Worm (Caenorhabditis elegans) whole organism, L4 larva: ENCODE results near the gene T06D8.10.

ENCODE experiments used
- T26A8.4 ChIP-seq: fragments of 200-800 bp; sonication (Bioruptor generic); IDR thresholded peaks from 2 replicates; pipeline ENCODE4 v1.3.6; 2022; ENCODE audit warnings: missing genetic modification characterization, missing compliant biosample characterization
- Y5F2A.4 ChIP-seq: fragments of 200-800 bp; sonication (Bioruptor generic); optimal IDR thresholded peaks from 2 replicates; lab custom pipeline; 2018; ENCODE audit warnings: mild to moderate bottlenecking, missing genetic modification characterization, missing compliant biosample characterization
- Y75B8A.6 ChIP-seq: fragments of 200-800 bp; sonication (Bioruptor generic); IDR thresholded peaks from 2 replicates; pipeline ENCODE4 v1.3.6; 2022; ENCODE audit warnings: missing genetic modification reagents, missing genetic modification characterization, missing compliant biosample characterization
- ZK337.2 ChIP-seq: fragments of 200-800 bp; sonication (Bioruptor generic); IDR thresholded peaks from 2 replicates; pipeline ENCODE4 v1.3.6; 2022; ENCODE audit warnings: missing genetic modification reagents, missing genetic modification characterization, missing compliant biosample characterization
- aha-1 ChIP-seq: fragments of 150-350 bp; peaks from one replicate; lab custom pipeline; 2014; ENCODE audit warnings: missing biosample characterization, missing genetic modification characterization
- attf-4 ChIP-seq: sonication (generic microtip); optimal IDR thresholded peaks from 3 replicates; lab custom pipeline; 2017; ENCODE audit warnings: missing biosample characterization, missing genetic modification characterization
- ceh-32 ChIP-seq: sonication (generic microtip); optimal IDR thresholded peaks from 2 replicates; lab custom pipeline; 2016; ENCODE audit warnings: mild to moderate bottlenecking, missing genetic modification characterization, missing compliant biosample characterization; ENCODE audit not compliant: poor library complexity
- ceh-44 ChIP-seq: fragments of 200-800 bp; sonication (Bioruptor generic); IDR thresholded peaks from 2 replicates; pipeline ENCODE4 v1.3.6; 2022; ENCODE audit warnings: missing genetic modification reagents, missing genetic modification characterization, missing compliant biosample characterization
- ceh-62 ChIP-seq: sonication (generic microtip); optimal IDR thresholded peaks from 2 replicates; lab custom pipeline; 2017; ENCODE audit warnings: missing biosample characterization, missing genetic modification characterization
- cey-2 ChIP-seq: sonication (generic microtip); optimal IDR thresholded peaks from 3 replicates; lab custom pipeline; 2017; ENCODE audit warnings: missing genetic modification characterization, mild to moderate bottlenecking, missing compliant biosample characterization, antibody characterized with exemption, borderline replicate concordance; ENCODE audit not compliant: insufficient read depth
- dmd-6 ChIP-seq: fragments of 200-800 bp; sonication (Bioruptor generic); IDR thresholded peaks from 2 replicates; pipeline ENCODE4 v1.3.6; 2022; ENCODE audit warnings: missing genetic modification reagents, missing genetic modification characterization, missing compliant biosample characterization
- dmd-8 ChIP-seq: fragments of 200-800 bp; sonication (Bioruptor generic); IDR thresholded peaks from 2 replicates; pipeline ENCODE4 v1.3.6; 2022; ENCODE audit warnings: missing genetic modification characterization, missing compliant biosample characterization
- duxl-1 ChIP-seq: sonication (generic microtip); optimal IDR thresholded peaks from 2 replicates; lab custom pipeline; 2016; ENCODE audit warnings: mild to moderate bottlenecking, missing genetic modification characterization, moderate library complexity, missing compliant biosample characterization; ENCODE audit not compliant: poor library complexity
- dve-1 ChIP-seq: sonication (generic microtip); optimal IDR thresholded peaks from 2 replicates; lab custom pipeline; 2017; ENCODE audit warnings: antibody characterized with exemption, mild to moderate bottlenecking, missing genetic modification characterization, missing compliant biosample characterization; ENCODE audit not compliant: insufficient read depth
- egl-43 ChIP-seq: fragments of 200-800 bp; sonication (Bioruptor generic); IDR thresholded peaks from 2 replicates; pipeline ENCODE4 v1.3.6; 2022; ENCODE audit warnings: missing genetic modification reagents, missing genetic modification characterization, missing compliant biosample characterization
- hlh-11 ChIP-seq: fragments of 200-800 bp; sonication (Bioruptor generic); optimal IDR thresholded peaks from 2 replicates; lab custom pipeline; 2018; ENCODE audit warnings: mild to moderate bottlenecking, missing genetic modification characterization, missing compliant biosample characterization
- hlh-30 ChIP-seq: sonication (generic microtip); optimal IDR thresholded peaks from 2 replicates; lab custom pipeline; 2017; ENCODE audit warnings: antibody characterized with exemption, mild to moderate bottlenecking, missing genetic modification characterization, missing compliant biosample characterization; ENCODE audit not compliant: insufficient read depth
- lin-1 ChIP-seq: fragments of 200-800 bp; sonication (Bioruptor generic); IDR thresholded peaks from 2 replicates; pipeline ENCODE4 v1.3.6; 2022; ENCODE audit warnings: missing genetic modification reagents, missing genetic modification characterization, missing compliant biosample characterization
- lin-15B ChIP-seq: fragments of 150-350 bp; sonication (generic microtip); optimal IDR thresholded peaks from 3 replicates; lab custom pipeline; 2014; ENCODE audit warnings: missing biosample characterization, missing genetic modification characterization
- lir-3 ChIP-seq: sonication (generic microtip); optimal IDR thresholded peaks from 2 replicates; lab custom pipeline; 2016; ENCODE audit warnings: mild to moderate bottlenecking, missing genetic modification characterization, missing compliant biosample characterization
- lsy-2 ChIP-seq, 2 experiments: fragments of 150-350 bp in 1 of 2; sonication (generic microtip) in 1 of 2; optimal IDR thresholded peaks; 2 replicates each; lab custom pipeline; 2014 to 2017; ENCODE audit warnings: missing biosample characterization in 2 of 2, missing genetic modification characterization in 2 of 2
- mdl-1 ChIP-seq, 2 experiments: fragments of 150-350 bp in 1 of 2; sonication (generic microtip) in 1 of 2; optimal IDR thresholded peaks; 2 replicates each; lab custom pipeline; 2014 to 2017; ENCODE audit warnings: missing biosample characterization in 2 of 2, missing genetic modification characterization in 2 of 2
- mdt-29 ChIP-seq: fragments of 200-800 bp; sonication (Bioruptor generic); IDR thresholded peaks from 2 replicates; pipeline ENCODE4 v1.3.6; 2022; ENCODE audit warnings: missing genetic modification reagents, missing genetic modification characterization, missing compliant biosample characterization
- mep-1 ChIP-seq: fragments of 150-350 bp; sonication (generic microtip); optimal IDR thresholded peaks from 3 replicates; lab custom pipeline; 2014; ENCODE audit warnings: missing biosample characterization, missing genetic modification characterization
- mes-2 ChIP-seq: sonication (generic microtip); optimal IDR thresholded peaks from 2 replicates; lab custom pipeline; 2016; ENCODE audit warnings: missing genotype, mild to moderate bottlenecking, missing genetic modification characterization, missing compliant biosample characterization; ENCODE audit not compliant: poor library complexity, severe bottlenecking
- mxl-3 ChIP-seq: fragments of 200-800 bp; sonication (Bioruptor generic); optimal IDR thresholded peaks from 2 replicates; lab custom pipeline; 2018; ENCODE audit warnings: mild to moderate bottlenecking, missing genetic modification characterization, missing compliant biosample characterization
- nhr-10 ChIP-seq: fragments of 150-350 bp; optimal IDR thresholded peaks from 2 replicates; lab custom pipeline; 2014; ENCODE audit warnings: missing biosample characterization, missing genetic modification characterization
- nhr-102 ChIP-seq: sonication (generic microtip); optimal IDR thresholded peaks from 2 replicates; lab custom pipeline; 2016; ENCODE audit warnings: mild to moderate bottlenecking, missing genetic modification characterization, moderate library complexity, missing compliant biosample characterization
- nhr-11 ChIP-seq: fragments of 150-350 bp; optimal IDR thresholded peaks from 2 replicates; lab custom pipeline; 2014; ENCODE audit warnings: missing biosample characterization, missing genetic modification characterization
- nhr-28 ChIP-seq: fragments of 150-350 bp; optimal IDR thresholded peaks from 2 replicates; lab custom pipeline; 2014; ENCODE audit warnings: missing biosample characterization, missing genetic modification characterization
- nhr-41 ChIP-seq: fragments of 200-800 bp; sonication (Bioruptor generic); IDR thresholded peaks from 2 replicates; pipeline ENCODE4 v1.3.6; 2022; ENCODE audit warnings: missing genetic modification reagents, missing genetic modification characterization, missing compliant biosample characterization
- pha-4 ChIP-seq, 2 experiments: fragments of 150-350 bp in 1 of 2; fragments of 200-800 bp in 1 of 2; sonication (Bioruptor generic) in 1 of 2; IDR thresholded peaks in 1 of 2; optimal IDR thresholded peaks in 1 of 2; 2 replicates each; pipeline versions ENCODE4 v1.3.6 to Lab custom; 2014 to 2022; ENCODE audit warnings: missing genetic modification characterization in 2 of 2, missing genetic modification reagents in 2 of 2, missing biosample characterization in 1 of 2, missing compliant biosample characterization in 1 of 2
- rbr-2 ChIP-seq: sonication (generic microtip); optimal IDR thresholded peaks from 2 replicates; lab custom pipeline; 2016; ENCODE audit warnings: missing genotype, missing genetic modification characterization, missing compliant biosample characterization
- sdz-12 ChIP-seq: fragments of 200-800 bp; sonication (Bioruptor generic); optimal IDR thresholded peaks from 2 replicates; lab custom pipeline; 2018; ENCODE audit warnings: mild to moderate bottlenecking, missing genetic modification characterization, missing compliant biosample characterization
- set-16 ChIP-seq: fragments of 200-800 bp; sonication (Bioruptor generic); IDR thresholded peaks from 2 replicates; pipeline ENCODE4 v1.3.6; 2022; ENCODE audit warnings: missing genetic modification reagents, missing genetic modification characterization, missing compliant biosample characterization
- snpc-4 ChIP-seq: fragments of 150-350 bp; optimal IDR thresholded peaks from 2 replicates; lab custom pipeline; 2014; ENCODE audit warnings: missing biosample characterization, missing genetic modification characterization
- tag-97 ChIP-seq: fragments of 200-800 bp; sonication (Bioruptor generic); IDR thresholded peaks from 2 replicates; pipeline ENCODE4 v1.3.6; 2022; ENCODE audit warnings: missing genetic modification characterization, missing compliant biosample characterization
- unc-39 ChIP-seq: sonication (generic microtip); optimal IDR thresholded peaks from 2 replicates; lab custom pipeline; 2017; ENCODE audit warnings: missing biosample characterization, missing genetic modification characterization
- unc-62 ChIP-seq, 3 experiments: fragments of 150-350 bp in 1 of 3; sonication (generic microtip); optimal IDR thresholded peaks in 2 of 3; peaks in 1 of 3; 1 replicate in 1 of 3; 2 replicates in 2 of 3; lab custom pipeline; 2014 to 2017; ENCODE audit warnings: missing biosample characterization in 3 of 3, missing genetic modification characterization in 3 of 3, missing genetic modification reagents in 3 of 3, missing genotype in 1 of 3
- zfp-3 ChIP-seq: fragments of 200-800 bp; sonication (Bioruptor generic); conservative IDR thresholded peaks from 2 replicates; pipeline ENCODE4 v1.3.6; 2022; ENCODE audit warnings: missing genetic modification reagents, missing genetic modification characterization, missing compliant biosample characterization
- zip-11 ChIP-seq: fragments of 200-800 bp; sonication (Bioruptor generic); IDR thresholded peaks from 2 replicates; pipeline ENCODE4 v1.3.6; 2022; ENCODE audit warnings: missing genetic modification characterization, missing compliant biosample characterization
- ztf-11 ChIP-seq: fragments of 150-350 bp; optimal IDR thresholded peaks from 2 replicates; lab custom pipeline; 2014; ENCODE audit warnings: missing biosample characterization, missing genetic modification characterization

The T06D8.10 gene

ce11 chrII:11202581-11203271 is 44.6 kb downstream of the T06D8.10 start, which contains the start of gene srap-1:
TSS of gene srap-1 (plus strand) at chrII:11203221.
- TF ChIP-seq unc-62 (GFP tag; optimal IDR thresholded peaks at IDR 0.05 in 1 of 2; lab: Kevin White, UChicago) (peak in 1 of 2 experiments; percentile 50), unc-62 (tag; optimal IDR thresholded peaks at IDR 0.05; lab: Kevin White, UChicago) (no peak), snpc-4 (tag; lab: Kevin White, UChicago) (no peak)

- TF ChIP-seq aha-1 (tag; lab: Kevin White, UChicago) (peak; percentile 84), lin-1 (GFP tag; lab: Robert Waterston, UW) (no peak), sdz-12 (GFP tag; lab: Kevin White, UChicago) (no peak), nhr-11 (tag; lab: Kevin White, UChicago) (no peak), duxl-1 (tag; lab: Kevin White, UChicago) (no peak), zfp-3 (GFP tag; lab: Robert Waterston, UW) (no peak), ztf-11 (tag; lab: Kevin White, UChicago) (no peak), mxl-3 (GFP tag; lab: Kevin White, UChicago) (peak; percentile 22), attf-4 (tag; lab: Kevin White, UChicago) (no peak), nhr-102 (no peak), nhr-41 (GFP tag; lab: Robert Waterston, UW) (no peak), ceh-32 (tag; lab: Kevin White, UChicago) (no peak), lir-3 (tag; lab: Kevin White, UChicago) (no peak), mdt-29 (GFP tag; lab: Robert Waterston, UW) (no peak), lin-15B (tag; lab: Kevin White, UChicago) (no peak), set-16 (GFP tag; lab: Robert Waterston, UW) (peak; percentile 48; the same call in 1 of the 2 replicates), unc-62 (GFP tag; optimal IDR thresholded peaks at IDR 0.05 in 1 of 2; lab: Kevin White, UChicago) (peak in 1 of 2 experiments; percentile 94), unc-62 (tag; optimal IDR thresholded peaks at IDR 0.05; lab: Kevin White, UChicago) (no peak), mdl-1 (tag; optimal IDR thresholded peaks at IDR 0.05; lab: Kevin White, UChicago) (peak in 1 of 2 experiments; percentile 41), hlh-11 (tag; lab: Kevin White, UChicago) (peak; percentile 9), hlh-30 (tag; lab: Kevin White, UChicago) (no peak), lsy-2 (tag; optimal IDR thresholded peaks at IDR 0.05; lab: Kevin White, UChicago) (no peak), tag-97 (GFP tag; lab: Robert Waterston, UW) (no peak), ceh-44 (GFP tag; lab: Robert Waterston, UW) (no peak), nhr-10 (tag; lab: Kevin White, UChicago) (peak; percentile 43), nhr-28 (tag; lab: Kevin White, UChicago) (peak; percentile 11), ceh-62 (no peak), ZK337.2 (no peak), T26A8.4 (GFP tag; lab: Robert Waterston, UW) (no peak), rbr-2 (tag; lab: Kevin White, UChicago) (no peak), pha-4 (GFP tag; IDR thresholded peaks at IDR 0.05; lab: Robert Waterston, UW) (no peak), pha-4 (tag; optimal IDR thresholded peaks at IDR 0.05; lab: Kevin White, UChicago) (no peak), Y75B8A.6 (GFP tag; lab: Robert Waterston, UW) (no peak), dve-1 (tag; lab: Kevin White, UChicago) (no peak), unc-39 (tag; lab: Kevin White, UChicago) (no peak), zip-11 (no peak), mep-1 (tag; lab: Kevin White, UChicago) (peak; percentile 24), Y5F2A.4 (no peak), mes-2 (tag; lab: Kevin White, UChicago) (peak; percentile 24), cey-2 (tag; lab: Kevin White, UChicago) (no peak), dmd-6 (GFP tag; lab: Robert Waterston, UW) (no peak), egl-43 (GFP tag; lab: Robert Waterston, UW) (no peak), dmd-8 (GFP tag; lab: Robert Waterston, UW) (0 out of 2 replicates have a peak, but pooled peaks have one; percentile 12)
Observed at ce11 chrII:11200234-11200755, 47.0 kb downstream of the T06D8.10 start.
